Fruit fly (Drosophila melanogaster): Measurements from ENCODE around the gene CG34308.

Gene CG34308

DNA sequence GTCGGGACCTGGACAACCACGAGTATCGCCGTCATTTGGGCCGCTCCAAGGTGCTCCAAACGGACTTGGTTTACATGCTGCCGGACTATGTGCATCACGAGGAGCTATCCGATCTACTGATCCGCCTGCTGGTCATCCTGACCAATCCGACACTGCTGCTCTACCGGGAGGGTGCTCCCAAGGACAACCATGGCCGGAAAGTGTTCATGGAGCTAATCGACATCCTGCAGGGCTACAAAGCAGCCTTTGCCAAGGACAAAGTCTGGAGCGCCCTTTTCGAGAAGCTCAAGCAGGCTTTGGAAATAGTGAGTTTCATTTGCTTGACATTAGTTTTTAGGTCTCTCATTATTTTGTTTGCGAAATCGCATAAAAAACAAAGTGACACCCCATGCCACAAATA, at the start of gene CG34308:
Gene CG34308, plus strand, starts transcription at position 301 of the 400 bp plus-strand sequence.
- no peak for TF ChIP-seq insv (optimal IDR thresholded peaks at IDR 0.05)
- TF ChIP-seq psq (optimal IDR thresholded peaks at IDR 0.05), result no peak
- no peak for TF ChIP-seq Myc (optimal IDR thresholded peaks at IDR 0.05)
- TF ChIP-seq h (optimal IDR thresholded peaks at IDR 0.05), result no peak
- no peak for TF ChIP-seq ttk (optimal IDR thresholded peaks at IDR 0.05)
- no peak for TF ChIP-seq Sin3A (optimal IDR thresholded peaks at IDR 0.05)

DNA sequence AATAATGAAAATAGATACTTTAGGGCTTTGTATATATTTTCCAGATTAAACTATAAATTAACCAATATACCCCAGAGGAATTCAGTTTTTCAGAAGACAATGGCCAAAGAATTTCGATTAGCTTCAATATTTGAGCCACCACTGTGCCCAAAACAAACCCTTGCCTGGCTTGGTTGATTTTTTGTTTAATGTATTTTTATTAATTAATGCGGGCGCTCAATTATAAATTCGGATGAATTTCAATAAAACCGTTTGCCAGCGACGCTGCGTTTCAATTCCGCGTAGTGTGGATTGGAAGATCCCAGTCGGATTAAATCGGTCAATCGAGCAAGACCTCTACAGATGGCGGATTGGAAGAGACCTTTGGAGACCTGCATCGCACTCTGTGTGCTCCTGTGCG, 47.3 kb upstream of the CG34308 start, which contains the start of gene CG11670:
Gene CG11670, plus strand, starts transcription at position 301 of the 400 bp plus-strand sequence.
- TF ChIP-seq Myc (optimal IDR thresholded peaks at IDR 0.05) (no peak), insv (optimal IDR thresholded peaks at IDR 0.05) (no peak), ttk (optimal IDR thresholded peaks at IDR 0.05) (no peak), Sin3A (optimal IDR thresholded peaks at IDR 0.05) (no peak), h (optimal IDR thresholded peaks at IDR 0.05) (no peak), psq (optimal IDR thresholded peaks at IDR 0.05) (no peak)

DNA sequence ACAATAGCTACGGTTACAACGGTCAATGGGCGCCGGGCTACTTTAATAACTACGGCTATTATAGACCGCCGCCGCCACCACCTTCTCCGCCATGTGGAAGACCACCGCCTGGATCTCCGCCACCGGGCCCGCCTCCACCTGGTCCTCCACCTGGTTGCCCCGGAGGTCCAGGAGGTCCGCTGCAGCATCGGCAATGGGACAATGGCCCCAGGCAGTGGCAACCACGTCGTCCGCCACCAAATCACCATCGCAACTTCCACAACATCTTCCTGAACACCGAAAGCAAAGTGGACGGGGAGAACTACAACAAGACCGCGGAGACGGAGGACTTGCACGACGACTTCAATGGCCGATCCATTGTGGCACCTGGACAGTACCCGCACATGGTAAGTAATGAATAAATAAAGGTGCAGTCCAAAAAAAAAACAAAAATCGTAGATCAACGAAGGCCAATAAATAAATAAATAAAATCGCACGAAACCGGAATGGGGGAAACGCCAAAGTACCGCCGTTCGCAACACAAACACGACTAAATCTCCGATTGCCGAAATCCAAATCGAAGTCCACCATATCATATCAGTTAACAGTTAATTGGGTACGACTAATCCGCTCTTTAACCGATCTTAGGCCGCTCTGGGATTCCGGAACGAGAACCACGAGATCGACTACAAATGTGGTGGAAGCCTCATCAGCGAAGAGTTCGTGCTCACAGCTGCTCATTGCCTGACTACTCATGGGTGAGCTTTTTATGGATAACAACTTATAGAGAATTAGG, 46.6 kb upstream of the CG34308 start, which contains the start of gene snk:
Gene snk, minus strand, starts transcription at position 513 of the 775 bp plus-strand sequence.
- TF ChIP-seq Myc (optimal IDR thresholded peaks at IDR 0.05), result no peak
- TF ChIP-seq psq (optimal IDR thresholded peaks at IDR 0.05), result no peak
- no peak for TF ChIP-seq ttk (optimal IDR thresholded peaks at IDR 0.05)
- TF ChIP-seq Sin3A (optimal IDR thresholded peaks at IDR 0.05), result no peak
- no peak for TF ChIP-seq h (optimal IDR thresholded peaks at IDR 0.05)
- no peak for TF ChIP-seq insv (optimal IDR thresholded peaks at IDR 0.05)

DNA sequence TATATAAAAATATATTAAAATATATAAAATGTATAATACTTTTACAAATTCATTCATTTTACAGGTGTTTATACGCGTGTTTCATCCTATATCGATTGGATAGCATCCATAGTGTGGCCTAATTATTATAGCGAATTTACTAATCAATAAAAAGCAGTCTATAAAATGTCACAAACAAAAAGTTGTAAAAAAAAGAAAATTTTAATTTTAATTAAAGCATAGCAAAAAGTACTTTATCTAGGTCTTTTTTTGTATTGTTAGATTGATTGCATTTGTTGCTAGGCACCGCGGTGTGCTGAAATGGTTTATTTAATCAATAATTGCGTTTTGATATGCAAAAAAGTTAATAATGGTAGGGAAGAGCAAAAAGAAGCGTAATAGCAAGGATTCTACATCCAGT, 45.2 kb upstream of the CG34308 start, which contains the start of gene CG45122:
Gene CG45122, plus strand, starts transcription at position 301 of the 400 bp plus-strand sequence.
- TF ChIP-seq psq (optimal IDR thresholded peaks at IDR 0.05) (no peak), Myc (optimal IDR thresholded peaks at IDR 0.05) (no peak), insv (optimal IDR thresholded peaks at IDR 0.05) (no peak), ttk (optimal IDR thresholded peaks at IDR 0.05) (no peak), h (optimal IDR thresholded peaks at IDR 0.05) (no peak), Sin3A (optimal IDR thresholded peaks at IDR 0.05) (no peak)

DNA sequence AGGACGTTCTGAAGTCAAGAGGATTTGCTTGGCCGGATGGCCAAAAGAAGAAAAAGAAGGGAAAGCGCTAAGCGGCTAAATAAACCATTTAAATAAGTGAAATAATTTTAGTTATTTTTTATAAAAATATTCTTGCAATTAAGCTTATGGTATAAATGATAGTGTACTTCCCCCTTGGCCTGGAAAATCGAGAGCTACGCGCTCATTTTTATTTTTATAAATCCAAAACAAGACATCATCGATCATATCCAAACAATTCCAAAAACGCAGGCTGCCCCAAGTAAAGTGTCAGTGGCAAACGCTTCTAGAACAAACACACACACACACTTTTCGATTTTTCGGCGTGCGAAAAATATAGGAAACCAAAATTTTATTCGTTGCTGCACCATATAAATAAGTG, 44.6 kb upstream of the CG34308 start, which contains the start of gene Hsc70-2:
Gene Hsc70-2, plus strand, starts transcription at position 301 of the 400 bp plus-strand sequence.
- TF ChIP-seq ttk (optimal IDR thresholded peaks at IDR 0.05) (no peak), Myc (optimal IDR thresholded peaks at IDR 0.05) (no peak), Sin3A (optimal IDR thresholded peaks at IDR 0.05) (no peak)

DNA sequence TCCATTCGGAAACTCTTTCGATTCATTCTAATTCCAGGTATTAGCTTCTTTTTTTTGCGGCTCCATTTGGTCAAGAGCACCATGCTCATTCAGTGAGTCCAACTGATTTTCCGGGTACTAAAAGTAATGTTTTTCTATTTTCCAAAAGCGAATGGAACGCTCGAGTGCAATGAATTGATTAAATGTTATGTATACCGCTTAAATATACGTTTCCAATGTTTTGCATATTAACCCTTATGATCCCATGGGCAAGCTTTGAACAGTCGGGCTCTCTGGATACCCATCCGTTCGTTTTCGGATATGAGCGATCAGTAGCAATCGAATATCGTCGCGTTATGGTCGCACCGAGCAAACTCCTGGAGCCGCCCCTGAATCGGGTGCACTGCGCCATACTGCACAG, 41.6 kb upstream of the CG34308 start, which contains the start of gene CG31157:
Gene CG31157, plus strand, starts transcription at position 301 of the 400 bp plus-strand sequence.
- TF ChIP-seq ttk (optimal IDR thresholded peaks at IDR 0.05), result no peak
- TF ChIP-seq Myc (optimal IDR thresholded peaks at IDR 0.05), result no peak
- no peak for TF ChIP-seq psq (optimal IDR thresholded peaks at IDR 0.05)
- TF ChIP-seq insv (optimal IDR thresholded peaks at IDR 0.05), result no peak
- no peak for TF ChIP-seq Sin3A (optimal IDR thresholded peaks at IDR 0.05)
- TF ChIP-seq h (optimal IDR thresholded peaks at IDR 0.05), result no peak

DNA sequence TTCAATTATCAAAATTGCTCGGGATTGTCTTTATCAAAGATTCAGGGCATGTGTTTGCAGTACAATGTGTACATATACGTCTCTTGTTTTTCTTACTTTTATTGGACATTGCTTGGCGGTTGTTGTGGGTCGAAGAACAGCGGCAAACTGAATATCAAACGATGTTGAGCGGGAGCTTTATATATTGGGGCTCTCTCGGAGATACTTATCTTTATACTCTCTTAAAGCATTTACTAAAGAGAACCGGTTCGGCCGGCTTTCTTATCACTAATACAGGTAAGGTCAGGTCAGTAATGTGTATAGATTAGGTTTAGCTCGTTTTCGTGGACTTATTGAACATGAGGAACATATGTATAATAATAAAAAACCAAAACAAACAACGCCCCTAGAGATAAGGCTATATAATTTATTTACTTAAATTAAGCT, 37.7 kb upstream of the CG34308 start, which contains the start of gene CG7966:
Gene CG7966, minus strand, starts transcription at position 156 of the 426 bp plus-strand sequence.
- no peak for TF ChIP-seq Myc (optimal IDR thresholded peaks at IDR 0.05)
- TF ChIP-seq h (optimal IDR thresholded peaks at IDR 0.05), result no peak
- TF ChIP-seq ttk (optimal IDR thresholded peaks at IDR 0.05), result no peak
- no peak for TF ChIP-seq insv (optimal IDR thresholded peaks at IDR 0.05)

DNA sequence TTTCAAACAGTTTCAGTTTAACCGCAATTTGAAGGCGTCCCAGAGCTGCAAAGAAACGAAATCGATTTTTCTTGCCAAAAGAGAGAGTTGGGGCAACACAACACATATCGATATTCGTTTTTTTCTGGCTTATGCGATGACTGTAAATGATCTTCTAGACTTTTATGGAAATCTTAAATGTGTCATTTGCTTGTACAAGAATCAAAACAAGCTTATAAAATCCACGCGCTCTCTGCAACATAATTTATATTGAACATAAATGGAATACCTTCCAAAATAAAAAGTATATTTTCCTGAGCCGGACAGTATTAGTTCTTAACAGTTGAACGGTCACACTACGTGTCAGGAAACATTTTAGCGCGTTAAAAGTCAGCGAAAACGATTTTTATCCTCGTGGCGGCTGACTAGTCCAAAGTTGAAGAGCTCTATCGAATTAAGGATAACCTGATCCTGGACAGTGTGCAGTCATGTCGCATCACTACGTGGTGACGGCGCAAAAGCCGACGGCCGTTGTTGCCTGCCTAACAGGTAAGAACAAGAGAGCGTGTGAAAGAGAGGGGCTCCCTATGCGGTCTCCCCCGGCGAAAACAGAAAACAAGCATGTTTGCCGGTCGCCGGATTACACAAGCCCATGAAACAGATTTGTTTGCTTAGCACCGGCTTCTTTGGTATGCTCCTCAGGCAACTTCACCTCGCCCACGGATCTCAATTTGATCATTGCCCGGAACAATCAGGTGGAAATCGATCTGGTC, 36.9 kb upstream of the CG34308 start, which contains the start of gene pic:
Gene pic, plus strand, starts transcription at position 304 of the 752 bp plus-strand sequence.
- TF ChIP-seq Myc (optimal IDR thresholded peaks at IDR 0.05), result no peak
- no peak for TF ChIP-seq insv (optimal IDR thresholded peaks at IDR 0.05)
- no peak for TF ChIP-seq psq (optimal IDR thresholded peaks at IDR 0.05)
- no peak for TF ChIP-seq ttk (optimal IDR thresholded peaks at IDR 0.05)
- no peak for TF ChIP-seq h (optimal IDR thresholded peaks at IDR 0.05)
- TF ChIP-seq Sin3A (optimal IDR thresholded peaks at IDR 0.05), result no peak

DNA sequence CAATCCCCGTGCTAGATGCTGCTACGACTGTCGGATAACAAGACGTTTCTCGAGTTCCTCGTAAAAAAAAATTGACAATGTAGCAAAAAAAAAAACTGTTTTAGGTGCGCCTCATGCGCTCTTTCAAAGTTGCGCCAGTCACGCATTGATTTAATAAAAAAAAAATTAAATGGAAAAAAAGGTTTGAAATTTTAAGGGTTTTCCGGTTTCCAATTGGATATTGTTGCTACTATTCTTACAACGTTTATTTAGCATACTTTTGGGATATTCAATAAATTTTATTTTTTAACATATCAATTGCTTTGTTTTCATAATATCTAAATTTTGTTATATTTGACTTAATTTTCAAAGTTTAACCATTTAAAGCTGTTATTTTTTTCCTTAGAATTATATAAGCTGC, 32.5 kb upstream of the CG34308 start:
- no peak for TF ChIP-seq psq (optimal IDR thresholded peaks at IDR 0.05)
- no peak for TF ChIP-seq Sin3A (optimal IDR thresholded peaks at IDR 0.05)
- no peak for TF ChIP-seq ttk (optimal IDR thresholded peaks at IDR 0.05)
- TF ChIP-seq h (optimal IDR thresholded peaks at IDR 0.05), result no peak
- no peak for TF ChIP-seq Myc (optimal IDR thresholded peaks at IDR 0.05)
- TF ChIP-seq insv (optimal IDR thresholded peaks at IDR 0.05), result no peak

DNA sequence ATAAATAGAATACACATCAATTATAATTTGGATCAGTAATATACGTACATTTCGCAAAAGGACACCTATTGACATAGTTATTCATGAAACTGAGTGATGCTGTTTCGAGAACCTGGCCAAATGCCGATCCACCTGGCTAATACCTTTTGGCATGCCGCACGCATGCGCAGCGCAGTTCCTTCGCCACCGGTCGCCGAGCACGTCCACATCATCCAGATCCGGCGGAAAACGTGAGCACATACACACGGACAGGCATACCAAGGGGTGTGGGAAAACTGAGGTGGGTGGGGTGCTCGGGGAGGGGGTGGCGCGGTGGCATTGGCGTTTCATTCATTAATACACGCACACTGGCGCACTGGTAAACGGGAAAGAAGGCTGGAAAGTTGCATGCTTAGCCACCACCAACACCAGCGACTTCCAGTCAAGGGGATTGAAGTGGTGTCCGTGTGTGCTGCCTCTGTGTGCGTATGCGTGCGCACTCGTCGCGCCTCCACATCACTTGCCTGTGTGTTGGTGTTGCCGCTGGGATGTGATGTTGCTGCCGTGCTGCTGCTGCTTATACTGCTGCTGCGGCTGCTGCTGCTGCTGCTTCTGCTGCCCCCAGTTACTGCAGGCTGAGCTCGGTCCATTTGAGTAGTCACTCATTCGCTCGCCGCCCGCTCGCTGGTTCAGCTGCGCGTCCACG, 31.8 kb upstream of the CG34308 start, which contains the start of gene sim:
Gene sim, plus strand, starts transcription at position 635 of the 685 bp plus-strand sequence.
- TF ChIP-seq h (optimal IDR thresholded peaks at IDR 0.05), result no peak
- TF ChIP-seq psq (optimal IDR thresholded peaks at IDR 0.05), result no peak
- TF ChIP-seq Myc (optimal IDR thresholded peaks at IDR 0.05), result no peak
- TF ChIP-seq ttk (optimal IDR thresholded peaks at IDR 0.05), result no peak
- no peak for TF ChIP-seq Sin3A (optimal IDR thresholded peaks at IDR 0.05)
- TF ChIP-seq insv (optimal IDR thresholded peaks at IDR 0.05), result no peak

All from Kc167 (cell line).